Worm (Caenorhabditis elegans) whole organism, L1 larva: ENCODE results near the gene ZK666.2.

Source experiments
- C04F5.9 ChIP-seq: sonication (generic microtip); optimal IDR thresholded peaks from 2 replicates; lab custom pipeline; 2016; ENCODE audit warnings: missing genetic modification characterization, missing compliant biosample characterization
- C16A3.4 ChIP-seq: fragments of 150-350 bp; optimal IDR thresholded peaks from 2 replicates; lab custom pipeline; 2014; ENCODE audit warnings: missing biosample characterization, missing genetic modification characterization
- C34B4.2 ChIP-seq: sonication (generic microtip); optimal IDR thresholded peaks from 2 replicates; lab custom pipeline; 2017; ENCODE audit warnings: mild to moderate bottlenecking, missing genetic modification characterization, missing compliant biosample characterization
- Y116A8C.19 ChIP-seq: sonication (generic microtip); optimal IDR thresholded peaks from 2 replicates; lab custom pipeline; 2016; ENCODE audit warnings: missing compliant biosample characterization, missing genetic modification characterization, borderline replicate concordance
- alr-1 ChIP-seq: fragments of 200-800 bp; sonication (Bioruptor generic); optimal IDR thresholded peaks from 2 replicates; lab custom pipeline; 2018; ENCODE audit warnings: borderline replicate concordance, mild to moderate bottlenecking, missing genetic modification characterization, missing compliant biosample characterization
- ama-1 ChIP-seq: fragments of 150-350 bp; optimal IDR thresholded peaks from 2 replicates; lab custom pipeline; 2014
- blmp-1 ChIP-seq: fragments of 150-350 bp; optimal IDR thresholded peaks from 2 replicates; lab custom pipeline; 2014; ENCODE audit warnings: missing biosample characterization, missing genetic modification characterization
- ceh-63 ChIP-seq: fragments of 200-800 bp; sonication (Bioruptor generic); optimal IDR thresholded peaks from 2 replicates; lab custom pipeline; 2018; ENCODE audit warnings: mild to moderate bottlenecking, missing genetic modification characterization, missing compliant biosample characterization
- ceh-82 ChIP-seq, 3 experiments: fragments of 150-350 bp in 1 of 3; sonication (generic microtip) in 2 of 3; optimal IDR thresholded peaks; 2 replicates each; lab custom pipeline; 2014 to 2017; ENCODE audit warnings: missing biosample characterization in 3 of 3, missing genetic modification characterization in 3 of 3
- ceh-88 ChIP-seq: fragments of 200-800 bp; sonication (Bioruptor generic); IDR thresholded peaks from 2 replicates; pipeline ENCODE4 v1.3.6; 2022; ENCODE audit warnings: missing genetic modification characterization, missing compliant biosample characterization
- ceh-90 ChIP-seq: sonication (generic microtip); optimal IDR thresholded peaks from 2 replicates; lab custom pipeline; 2016; ENCODE audit warnings: missing genetic modification characterization, missing compliant biosample characterization
- dpl-1 ChIP-seq, 3 experiments: fragments of 150-350 bp in 2 of 3; sonication (generic microtip) in 1 of 3; optimal IDR thresholded peaks; 2 replicates each; lab custom pipeline; 2014 to 2017; ENCODE audit warnings: missing biosample characterization in 3 of 3, missing genetic modification characterization in 3 of 3, missing genetic modification reagents in 3 of 3
- dsc-1 ChIP-seq: sonication (generic microtip); optimal IDR thresholded peaks from 2 replicates; lab custom pipeline; 2016; ENCODE audit warnings: mild to moderate bottlenecking, missing genetic modification characterization, missing compliant biosample characterization
- efl-1 ChIP-seq, 4 experiments: fragments of 150-350 bp; optimal IDR thresholded peaks in 3 of 4; peaks in 1 of 4; 1 replicate in 1 of 4; 2 replicates in 3 of 4; lab custom pipeline; 2014; ENCODE audit warnings: missing biosample characterization in 2 of 4, missing genetic modification characterization in 2 of 4, missing genetic modification reagents in 2 of 4
- egl-13 ChIP-seq: sonication (generic microtip); optimal IDR thresholded peaks from 2 replicates; lab custom pipeline; 2016; ENCODE audit warnings: missing genotype, missing genetic modification reagents, missing genetic modification characterization, missing compliant biosample characterization
- egl-27 ChIP-seq, 2 experiments: fragments of 150-350 bp in 1 of 2; sonication (generic microtip); optimal IDR thresholded peaks; 3 replicates each; lab custom pipeline; 2017 to 2018; ENCODE audit warnings: missing biosample characterization in 2 of 2, missing genetic modification characterization in 2 of 2, missing genetic modification reagents in 2 of 2
- elt-3 ChIP-seq, 6 experiments: fragments of 150-350 bp in 1 of 6; sonication (generic microtip); optimal IDR thresholded peaks; 2 replicates each; lab custom pipeline; 2017 to 2018; ENCODE audit warnings: missing biosample characterization in 6 of 6, missing genetic modification characterization in 6 of 6, inconsistent platforms in 1 of 6
- ets-5 ChIP-seq: fragments of 200-800 bp; sonication (Bioruptor generic); IDR thresholded peaks from 2 replicates; pipeline ENCODE4 v1.3.6; 2022; ENCODE audit warnings: missing genetic modification characterization, missing compliant biosample characterization
- fkh-10 ChIP-seq: sonication (generic microtip); optimal IDR thresholded peaks from 2 replicates; lab custom pipeline; 2017; ENCODE audit warnings: missing biosample characterization, missing genetic modification reagents, missing genetic modification characterization
- fkh-8 ChIP-seq: sonication (generic microtip); optimal IDR thresholded peaks from 2 replicates; lab custom pipeline; 2016; ENCODE audit warnings: mild to moderate bottlenecking, missing genetic modification characterization, missing compliant biosample characterization
- fos-1 ChIP-seq: fragments of 150-350 bp; optimal IDR thresholded peaks from 2 replicates; lab custom pipeline; 2014; ENCODE audit warnings: missing biosample characterization, missing genetic modification characterization
- hlh-17 ChIP-seq: fragments of 200-800 bp; sonication (Bioruptor generic); optimal IDR thresholded peaks from 2 replicates; lab custom pipeline; 2018; ENCODE audit warnings: missing genetic modification characterization, mild to moderate bottlenecking, missing compliant biosample characterization, moderate library complexity, borderline replicate concordance
- hpl-2 ChIP-seq: fragments of 150-350 bp; optimal IDR thresholded peaks from 2 replicates; lab custom pipeline; 2014; ENCODE audit warnings: missing biosample characterization, missing genetic modification reagents, missing genetic modification characterization
- isw-1 ChIP-seq: fragments of 200-800 bp; sonication (Bioruptor generic); IDR thresholded peaks from 2 replicates; pipeline ENCODE4 v1.3.6; 2022; ENCODE audit warnings: missing genetic modification characterization, missing compliant biosample characterization
- jun-1 ChIP-seq: fragments of 150-350 bp; optimal IDR thresholded peaks from 2 replicates; lab custom pipeline; 2014; ENCODE audit warnings: missing biosample characterization, missing genetic modification reagents, missing genetic modification characterization
- lin-14 ChIP-seq: fragments of 200-800 bp; sonication (Bioruptor generic); optimal IDR thresholded peaks from 2 replicates; lab custom pipeline; 2018; ENCODE audit warnings: mild to moderate bottlenecking, missing genetic modification characterization, moderate library complexity, missing compliant biosample characterization
- lir-3 ChIP-seq: sonication (generic microtip); optimal IDR thresholded peaks from 2 replicates; lab custom pipeline; 2016; ENCODE audit warnings: mild to moderate bottlenecking, missing genetic modification characterization, moderate library complexity, missing compliant biosample characterization; ENCODE audit not compliant: poor library complexity
- lsy-2 ChIP-seq, 2 experiments: fragments of 150-350 bp; optimal IDR thresholded peaks; 2 replicates each; lab custom pipeline; 2014; ENCODE audit warnings: missing biosample characterization in 2 of 2, missing genetic modification characterization in 2 of 2
- mab-9 ChIP-seq: fragments of 200-800 bp; sonication (Bioruptor generic); IDR thresholded peaks from 2 replicates; pipeline ENCODE4 v1.3.6; 2022; ENCODE audit warnings: missing genetic modification reagents, missing genetic modification characterization, missing compliant biosample characterization
- mdl-1 ChIP-seq, 2 experiments: fragments of 150-350 bp; optimal IDR thresholded peaks; 2 replicates each; lab custom pipeline; 2014 to 2017; ENCODE audit warnings: missing biosample characterization in 2 of 2, missing genetic modification characterization in 2 of 2, inconsistent platforms in 1 of 2
- mef-2 ChIP-seq: fragments of 150-350 bp; optimal IDR thresholded peaks from 2 replicates; lab custom pipeline; 2014; ENCODE audit warnings: missing biosample characterization, missing genetic modification characterization
- mep-1 ChIP-seq: fragments of 150-350 bp; optimal IDR thresholded peaks from 2 replicates; lab custom pipeline; 2014; ENCODE audit warnings: missing biosample characterization, missing genetic modification characterization
- nhr-12 ChIP-seq: sonication (generic microtip); optimal IDR thresholded peaks from 2 replicates; lab custom pipeline; 2017; ENCODE audit warnings: missing biosample characterization, missing genetic modification characterization
- nhr-19 ChIP-seq: fragments of 200-800 bp; sonication (Bioruptor generic); conservative IDR thresholded peaks from 2 replicates; pipeline ENCODE4 v1.3.6; 2022; ENCODE audit warnings: missing genetic modification characterization, missing compliant biosample characterization
- nhr-237 ChIP-seq: fragments of 150-350 bp; optimal IDR thresholded peaks from 2 replicates; lab custom pipeline; 2014; ENCODE audit warnings: missing biosample characterization, missing genetic modification characterization
- nhr-28 ChIP-seq: fragments of 150-350 bp; optimal IDR thresholded peaks from 2 replicates; lab custom pipeline; 2014; ENCODE audit warnings: missing biosample characterization, missing genetic modification characterization
- nhr-71 ChIP-seq: sonication (generic microtip); optimal IDR thresholded peaks from 2 replicates; lab custom pipeline; 2016; ENCODE audit warnings: mild to moderate bottlenecking, missing genetic modification characterization, moderate library complexity, missing compliant biosample characterization
- nhr-77 ChIP-seq: fragments of 150-350 bp; optimal IDR thresholded peaks from 2 replicates; lab custom pipeline; 2014; ENCODE audit warnings: missing biosample characterization, missing genetic modification characterization
- nhr-84 ChIP-seq: sonication (generic microtip); optimal IDR thresholded peaks from 2 replicates; lab custom pipeline; 2017; ENCODE audit warnings: missing biosample characterization, missing genetic modification characterization
- nhr-85 ChIP-seq: sonication (generic microtip); peaks from one replicate; lab custom pipeline; 2016; ENCODE audit warnings: missing genetic modification characterization, inconsistent platforms, missing compliant biosample characterization
- pag-3 ChIP-seq: sonication (generic microtip); optimal IDR thresholded peaks from 2 replicates; lab custom pipeline; 2017; ENCODE audit warnings: missing genetic modification characterization, mild to moderate bottlenecking, missing compliant biosample characterization, antibody characterized with exemption, borderline replicate concordance; ENCODE audit not compliant: insufficient read depth
- pqm-1 ChIP-seq: sonication (generic microtip); optimal IDR thresholded peaks from 3 replicates; lab custom pipeline; 2017; ENCODE audit warnings: missing biosample characterization, missing genetic modification characterization
- rnt-1 ChIP-seq: sonication (generic microtip); optimal IDR thresholded peaks from 2 replicates; lab custom pipeline; 2016; ENCODE audit warnings: mild to moderate bottlenecking, missing genetic modification characterization, moderate library complexity, missing compliant biosample characterization
- snpc-4 ChIP-seq: fragments of 150-350 bp; optimal IDR thresholded peaks from 2 replicates; lab custom pipeline; 2014; ENCODE audit warnings: missing biosample characterization, missing genetic modification characterization
- snu-23 ChIP-seq: sonication (generic microtip); optimal IDR thresholded peaks from 2 replicates; lab custom pipeline; 2016; ENCODE audit warnings: missing genetic modification characterization, missing compliant biosample characterization
- sup-37 ChIP-seq: fragments of 200-800 bp; sonication (Bioruptor generic); optimal IDR thresholded peaks from 2 replicates; lab custom pipeline; 2018; ENCODE audit warnings: mild to moderate bottlenecking, missing genetic modification characterization, missing compliant biosample characterization
- swsn-7 ChIP-seq: sonication (generic microtip); optimal IDR thresholded peaks from 2 replicates; lab custom pipeline; 2016; ENCODE audit warnings: missing genetic modification characterization, missing compliant biosample characterization
- tbx-2 ChIP-seq: sonication (generic microtip); optimal IDR thresholded peaks from 2 replicates; lab custom pipeline; 2016; ENCODE audit warnings: missing genetic modification characterization, missing compliant biosample characterization
- unc-30 ChIP-seq: sonication (generic microtip); optimal IDR thresholded peaks from 2 replicates; lab custom pipeline; 2017; ENCODE audit warnings: missing biosample characterization, missing genetic modification characterization
- unc-86 ChIP-seq: sonication (generic microtip); optimal IDR thresholded peaks from 2 replicates; lab custom pipeline; 2016; ENCODE audit warnings: missing genetic modification characterization, missing compliant biosample characterization
- xbp-1 ChIP-seq: sonication (generic microtip); optimal IDR thresholded peaks from 2 replicates; lab custom pipeline; 2016; ENCODE audit warnings: missing genetic modification characterization, missing compliant biosample characterization
- zag-1 ChIP-seq: fragments of 150-350 bp; optimal IDR thresholded peaks from 2 replicates; lab custom pipeline; 2014; ENCODE audit warnings: missing biosample characterization, missing genetic modification characterization
- zip-4 ChIP-seq: fragments of 200-800 bp; sonication (Bioruptor generic); optimal IDR thresholded peaks from 2 replicates; lab custom pipeline; 2018; ENCODE audit warnings: mild to moderate bottlenecking, missing genetic modification characterization, moderate library complexity, missing compliant biosample characterization

The ZK666.2 gene

DNA sequence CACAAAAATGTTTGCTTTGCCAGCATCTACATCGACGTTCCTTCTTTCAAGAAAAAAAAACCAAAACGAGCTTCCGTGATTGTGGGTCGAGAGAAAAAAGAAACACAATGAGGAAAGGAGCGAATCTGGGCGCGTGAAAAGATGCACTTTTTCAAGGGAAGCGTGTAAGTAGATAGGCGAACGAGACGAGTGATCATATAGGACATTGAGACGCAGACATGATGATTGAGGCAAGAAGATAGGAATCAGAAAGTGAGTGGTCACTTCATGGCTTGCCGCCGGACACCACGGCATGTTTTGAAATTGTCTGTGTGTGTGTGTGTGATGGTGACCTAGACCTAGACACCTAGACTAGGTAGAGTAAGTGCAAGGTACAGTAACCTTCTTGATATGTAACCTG, 29.9 kb upstream of the ZK666.2 start (continued):
- TF ChIP-seq zip-4 (GFP tag; lab: Kevin White, UChicago), result no peak
- TF ChIP-seq pqm-1, result no peak
- TF ChIP-seq egl-13 (tag; lab: Kevin White, UChicago), result no peak
- TF ChIP-seq pag-3 (tag; lab: Kevin White, UChicago), result no peak
- no peak for TF ChIP-seq nhr-237 (tag; lab: Kevin White, UChicago)
- no peak for TF ChIP-seq hlh-17 (GFP tag; lab: Kevin White, UChicago)
- TF ChIP-seq snpc-4 (tag; lab: Kevin White, UChicago), result no peak
- TF ChIP-seq zag-1 (tag; lab: Kevin White, UChicago), result no peak
- peak; percentile 19 to 24 for TF ChIP-seq efl-1 (optimal IDR thresholded peaks at IDR 0.05; lab: Kevin White, UChicago)
- no peak for TF ChIP-seq efl-1 (GFP tag; optimal IDR thresholded peaks at IDR 0.05 in 1 of 2; lab: Kevin White, UChicago)
- TF ChIP-seq elt-3 (tag; optimal IDR thresholded peaks at IDR 0.05; lab: Kevin White, UChicago), result peak in 2 of 6 experiments; percentile 26 to 57
- no peak for TF ChIP-seq egl-27 (tag; optimal IDR thresholded peaks at IDR 0.05; lab: Kevin White, UChicago)
- TF ChIP-seq ama-1 (lab: Kevin White, UChicago), result no peak
- TF ChIP-seq unc-86 (tag; lab: Kevin White, UChicago), result no peak
- no peak for TF ChIP-seq Y116A8C.19 (tag; lab: Kevin White, UChicago)
- TF ChIP-seq snu-23 (GFP tag; lab: Kevin White, UChicago), result peak; percentile 59
- no peak for TF ChIP-seq dsc-1 (tag; lab: Kevin White, UChicago)
- TF ChIP-seq mdl-1 (tag; optimal IDR thresholded peaks at IDR 0.05; lab: Kevin White, UChicago), result peak in 1 of 2 experiments; percentile 65
- TF ChIP-seq nhr-84, result no peak
- TF ChIP-seq ceh-63, result no peak
- TF ChIP-seq rnt-1 (tag; lab: Kevin White, UChicago), result peak; percentile 71
- TF ChIP-seq lsy-2 (tag; optimal IDR thresholded peaks at IDR 0.05; lab: Kevin White, UChicago), result peak; percentile 18 to 41
- no peak for TF ChIP-seq dpl-1 (GFP tag; optimal IDR thresholded peaks at IDR 0.05; lab: Kevin White, UChicago)
- no peak for TF ChIP-seq nhr-19
- peak; percentile 94 for TF ChIP-seq nhr-85 (tag; lab: Kevin White, UChicago)
- TF ChIP-seq fkh-8, result no peak
- peak; percentile 92 for TF ChIP-seq lin-14 (GFP tag; lab: Kevin White, UChicago)
- TF ChIP-seq lir-3 (tag; lab: Kevin White, UChicago), result no peak
- TF ChIP-seq ceh-90, result no peak
- TF ChIP-seq unc-30 (tag; lab: Kevin White, UChicago), result no peak
- TF ChIP-seq xbp-1 (tag; lab: Kevin White, UChicago), result peak; percentile 4
- no peak for TF ChIP-seq sup-37 (GFP tag; lab: Kevin White, UChicago)
- no peak for TF ChIP-seq C16A3.4 (tag; lab: Kevin White, UChicago)
- peak in 1 of 3 experiments; percentile 40 for TF ChIP-seq ceh-82 (tag; optimal IDR thresholded peaks at IDR 0.05; lab: Kevin White, UChicago)
- TF ChIP-seq ceh-88 (GFP tag; lab: Robert Waterston, UW), result no peak
- TF ChIP-seq jun-1 (tag; lab: Kevin White, UChicago), result no peak
- TF ChIP-seq C04F5.9, result no peak
- TF ChIP-seq alr-1 (tag; lab: Kevin White, UChicago), result no peak
- peak; percentile 11 for TF ChIP-seq nhr-77 (tag; lab: Kevin White, UChicago)
- peak; percentile 94 for TF ChIP-seq blmp-1 (tag; lab: Kevin White, UChicago)
- TF ChIP-seq nhr-28 (tag; lab: Kevin White, UChicago), result no peak
- no peak for TF ChIP-seq ets-5
- TF ChIP-seq tbx-2 (tag; lab: Kevin White, UChicago), result no peak
- TF ChIP-seq C34B4.2, result no peak
- peak; percentile 62 for TF ChIP-seq mep-1 (tag; lab: Kevin White, UChicago)
- TF ChIP-seq mab-9 (GFP tag; lab: Robert Waterston, UW), result no peak
- TF ChIP-seq isw-1 (GFP tag; lab: Robert Waterston, UW), result no peak
- peak; percentile 22 for TF ChIP-seq swsn-7 (tag; lab: Kevin White, UChicago)
- peak; percentile 58 for TF ChIP-seq nhr-71 (tag; lab: Kevin White, UChicago)
- TF ChIP-seq nhr-12, result no peak
- no peak for TF ChIP-seq mef-2 (tag; lab: Kevin White, UChicago)
- no peak for TF ChIP-seq hpl-2 (GFP tag; lab: Kevin White, UChicago)
- no peak for TF ChIP-seq fos-1
- no peak for TF ChIP-seq fkh-10 (GFP tag; lab: Kevin White, UChicago)
